Fruit fly (Drosophila melanogaster): ENCODE data around the gene kar.

The kar gene

DNA sequence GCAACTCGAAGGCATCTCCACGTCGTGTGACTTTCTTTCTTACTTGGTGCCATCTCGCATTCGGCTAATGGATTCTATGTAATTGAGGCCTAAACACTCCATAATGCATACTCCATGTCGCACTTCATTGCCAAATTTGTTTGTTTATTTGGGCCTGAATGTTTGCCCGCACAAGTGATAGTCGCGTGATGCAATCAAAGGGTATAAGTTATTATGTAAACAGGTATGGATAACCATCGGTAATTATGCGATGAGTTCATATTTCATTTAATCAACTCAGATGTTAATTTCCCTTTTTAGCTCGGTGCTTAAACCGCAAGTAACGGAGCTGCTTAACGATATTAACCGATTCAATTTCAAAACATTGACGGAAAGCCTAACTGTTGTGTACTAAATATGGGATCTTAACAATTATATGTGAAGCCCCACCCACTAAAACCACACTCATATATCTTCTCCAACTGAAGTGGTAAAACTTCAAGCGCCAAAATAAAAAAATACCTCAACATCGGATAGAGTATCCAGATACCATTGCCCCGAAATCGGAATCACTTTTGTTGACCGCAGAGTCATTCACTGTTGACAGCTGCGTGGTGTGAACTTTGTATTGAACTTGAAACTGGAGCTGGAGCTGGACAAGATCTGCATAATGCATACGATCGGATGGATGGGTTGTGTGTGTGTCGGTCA lies 44.4 kb downstream of the kar start (continued):
- TF ChIP-seq Pdp1 (GFP tag; optimal IDR thresholded peaks at IDR 0.05) (peak in 1 of 2 experiments; percentile 70), ATbp (GFP tag; optimal IDR thresholded peaks at IDR 0.05) (peak; percentile 43), sens-2 (GFP tag; IDR thresholded peaks at IDR 0.05) (no peak), Med (GFP tag) (peak; percentile 65), trh (GFP tag; optimal IDR thresholded peaks at IDR 0.05) (no peak), CG11696 (GFP tag; IDR thresholded peaks at IDR 0.05) (no peak), ken (GFP tag; IDR thresholded peaks at IDR 0.05) (no peak), CG6254 (GFP tag; optimal IDR thresholded peaks at IDR 0.05) (no peak), phol (tag; optimal IDR thresholded peaks at IDR 0.05) (peak; percentile 6), sisA (GFP tag; IDR thresholded peaks at IDR 0.05) (no peak), CoRest (tag; optimal IDR thresholded peaks at IDR 0.05) (peak; percentile 18), Awh (GFP tag; IDR thresholded peaks at IDR 0.05) (no peak), Oli (tag; optimal IDR thresholded peaks at IDR 0.05) (peak; percentile 47), ab (GFP tag; optimal IDR thresholded peaks at IDR 0.05) (no peak), CTCF (GFP tag; optimal IDR thresholded peaks at IDR 0.05) (no peak), Lim3 (GFP tag; IDR thresholded peaks at IDR 0.05) (no peak), Hr51 (GFP tag; optimal IDR thresholded peaks at IDR 0.05) (peak in 1 of 2 experiments; percentile 34), CG4424 (GFP tag; optimal IDR thresholded peaks at IDR 0.05) (no peak), amos (GFP tag; IDR thresholded peaks at IDR 0.05; ENCODE audit: partially characterized antibody) (no peak), CG17568 (GFP tag; optimal IDR thresholded peaks at IDR 0.05) (no peak), Doc2 (GFP tag; IDR thresholded peaks at IDR 0.05) (no peak), HmgZ (tag; optimal IDR thresholded peaks at IDR 0.05) (no peak), dpn (GFP tag; optimal IDR thresholded peaks at IDR 0.05) (no peak), Sox100B (GFP tag; optimal IDR thresholded peaks at IDR 0.05) (peak; percentile 15), CrebB (tag; optimal IDR thresholded peaks at IDR 0.05) (no peak), Ets97D (GFP tag; optimal IDR thresholded peaks at IDR 0.05) (no peak), ftz-f1 (GFP tag; optimal IDR thresholded peaks at IDR 0.05) (no peak), sc (optimal IDR thresholded peaks at IDR 0.05) (no peak), sc (GFP tag; optimal IDR thresholded peaks at IDR 0.05) (no peak), Trl (optimal IDR thresholded peaks at IDR 0.05) (no peak), Trl (GFP tag; optimal IDR thresholded peaks at IDR 0.05) (no peak), CG7928 (GFP tag; optimal IDR thresholded peaks at IDR 0.05) (no peak), CG10431 (GFP tag; optimal IDR thresholded peaks at IDR 0.05) (no peak), hbn (GFP tag; IDR thresholded peaks at IDR 0.05; ENCODE audit: partially characterized antibody) (no peak), CG2129 (GFP tag; IDR thresholded peaks at IDR 0.05; ENCODE audit: partially characterized antibody) (no peak), CG8924 (tag; optimal IDR thresholded peaks at IDR 0.05) (no peak), MBD-R2 (GFP tag; IDR thresholded peaks at IDR 0.05) (no peak), CG14050 (GFP tag; IDR thresholded peaks at IDR 0.05) (no peak), Hr39 (optimal IDR thresholded peaks at IDR 0.05) (no peak), CG10209 (GFP tag; optimal IDR thresholded peaks at IDR 0.05) (no peak), onecut (GFP tag; IDR thresholded peaks at IDR 0.05) (no peak), CG1024 (GFP tag; IDR thresholded peaks at IDR 0.05) (no peak), slp2 (GFP tag; optimal IDR thresholded peaks at IDR 0.05) (no peak), CG34376 (GFP tag; optimal IDR thresholded peaks at IDR 0.05) (no peak), wek (GFP tag; optimal IDR thresholded peaks at IDR 0.05) (no peak), zen (tag; optimal IDR thresholded peaks at IDR 0.05) (no peak), bigmax (GFP tag; optimal IDR thresholded peaks at IDR 0.05) (no peak), CG14441 (GFP tag; IDR thresholded peaks at IDR 0.05) (no peak), zf30C (GFP tag; optimal IDR thresholded peaks at IDR 0.05) (no peak), fd96Cb (tag; optimal IDR thresholded peaks at IDR 0.05) (no peak), crp (GFP tag; optimal IDR thresholded peaks at IDR 0.05) (no peak)
